Fruit fly (Drosophila melanogaster) whole organism, prepupa: Measurements from ENCODE around the gene Asciz.

Source experiments
- Blimp-1 ChIP-seq: fragments of 200-800 bp; sonication (Bioruptor generic); optimal IDR thresholded peaks from 3 replicates; lab custom pipeline; 2017; ENCODE audit warnings: missing biosample characterization, missing genetic modification characterization, mild to moderate bottlenecking, moderate library complexity, missing genetic modification reagents
- CG10631 ChIP-seq: fragments of 200-800 bp; sonication (Bioruptor generic); optimal IDR thresholded peaks from 2 replicates; lab custom pipeline; 2016; ENCODE audit warnings: missing biosample characterization, missing genetic modification characterization
- CG11762 ChIP-seq: fragments of 200-800 bp; sonication (Bioruptor generic); optimal IDR thresholded peaks from 3 replicates; lab custom pipeline; 2016; ENCODE audit warnings: missing biosample characterization, missing genetic modification characterization; ENCODE audit not compliant: insufficient read depth
- CG11902 ChIP-seq: fragments of 200-800 bp; sonication (Bioruptor generic); optimal IDR thresholded peaks from 3 replicates; lab custom pipeline; 2016; ENCODE audit warnings: missing biosample characterization, missing genetic modification characterization
- CG15336 ChIP-seq: fragments of 200-800 bp; sonication (Bioruptor generic); IDR thresholded peaks from 2 replicates; pipeline ENCODE4 v1.3.6; 2022; ENCODE audit warnings: missing biosample characterization, missing genetic modification characterization
- CG1621 ChIP-seq: fragments of 200-800 bp; sonication (Bioruptor generic); optimal IDR thresholded peaks from 3 replicates; lab custom pipeline; 2018; ENCODE audit warnings: missing biosample characterization, mild to moderate bottlenecking, missing genetic modification characterization
- CG16779 ChIP-seq: fragments of 200-800 bp; sonication (Bioruptor generic); optimal IDR thresholded peaks from 3 replicates; lab custom pipeline; 2017; ENCODE audit warnings: missing biosample characterization, mild to moderate bottlenecking, missing genetic modification characterization
- CG31627 ChIP-seq: fragments of 200-800 bp; sonication (Bioruptor generic); optimal IDR thresholded peaks from 3 replicates; lab custom pipeline; 2016; ENCODE audit warnings: missing biosample characterization, missing genetic modification characterization
- CG32006 ChIP-seq: fragments of 200-800 bp; sonication (Bioruptor generic); optimal IDR thresholded peaks from 3 replicates; lab custom pipeline; 2017; ENCODE audit warnings: missing biosample characterization, mild to moderate bottlenecking, missing genetic modification characterization
- CG34406 ChIP-seq: fragments of 200-800 bp; sonication (Bioruptor generic); optimal IDR thresholded peaks from 3 replicates; lab custom pipeline; 2016; ENCODE audit warnings: missing biosample characterization, missing genetic modification characterization
- CG3919 ChIP-seq: fragments of 200-800 bp; sonication (Bioruptor generic); optimal IDR thresholded peaks from 3 replicates; lab custom pipeline; 2016; ENCODE audit warnings: missing biosample characterization, missing genetic modification characterization
- CG4318 ChIP-seq: fragments of 200-800 bp; sonication (Bioruptor generic); optimal IDR thresholded peaks from 3 replicates; lab custom pipeline; 2017; ENCODE audit warnings: missing biosample characterization, mild to moderate bottlenecking, missing genetic modification characterization
- CG6276 ChIP-seq: fragments of 200-800 bp; sonication (Bioruptor generic); optimal IDR thresholded peaks from 2 replicates; lab custom pipeline; 2017; ENCODE audit warnings: missing biosample characterization, mild to moderate bottlenecking, missing genetic modification characterization
- CG6792 ChIP-seq: fragments of 200-800 bp; sonication (Bioruptor generic); optimal IDR thresholded peaks from 3 replicates; lab custom pipeline; 2016; ENCODE audit warnings: missing biosample characterization, missing genetic modification characterization
- CG6808 ChIP-seq: fragments of 200-800 bp; sonication (Bioruptor generic); optimal IDR thresholded peaks from 3 replicates; lab custom pipeline; 2017; ENCODE audit warnings: missing biosample characterization, missing genetic modification characterization, mild to moderate bottlenecking, moderate library complexity, missing genetic modification reagents
- CG6854 ChIP-seq: fragments of 200-800 bp; sonication (Bioruptor generic); optimal IDR thresholded peaks from 2 replicates; lab custom pipeline; 2017; ENCODE audit warnings: missing biosample characterization, mild to moderate bottlenecking, missing genetic modification characterization
- CG7368 ChIP-seq: fragments of 200-800 bp; sonication (Bioruptor generic); optimal IDR thresholded peaks from 3 replicates; lab custom pipeline; 2016; ENCODE audit warnings: missing biosample characterization, missing genetic modification characterization
- CG8119 ChIP-seq: fragments of 200-800 bp; sonication (Bioruptor generic); IDR thresholded peaks from 3 replicates; pipeline ENCODE4 v1.3.6; 2022; ENCODE audit warnings: missing biosample characterization, missing genetic modification characterization
- CG8319 ChIP-seq: fragments of 200-800 bp; sonication (Bioruptor generic); optimal IDR thresholded peaks from 3 replicates; lab custom pipeline; 2016; ENCODE audit warnings: missing biosample characterization, missing genetic modification characterization
- CG8632 ChIP-seq: fragments of 200-800 bp; sonication (Bioruptor generic); optimal IDR thresholded peaks from 3 replicates; lab custom pipeline; 2016; ENCODE audit warnings: missing biosample characterization, missing genetic modification characterization
- CG9139 ChIP-seq: fragments of 200-800 bp; sonication (Bioruptor generic); optimal IDR thresholded peaks from 3 replicates; lab custom pipeline; 2017; ENCODE audit warnings: missing biosample characterization, mild to moderate bottlenecking, missing genetic modification characterization
- Eip75B ChIP-seq: fragments of 200-800 bp; sonication (Bioruptor generic); optimal IDR thresholded peaks from 3 replicates; lab custom pipeline; 2016; ENCODE audit warnings: missing biosample characterization, missing genetic modification characterization
- Eip78C ChIP-seq: fragments of 200-800 bp; sonication (Bioruptor generic); peaks from one replicate; lab custom pipeline; 2016; ENCODE audit warnings: missing biosample characterization, missing genetic modification characterization
- Eip93F ChIP-seq: fragments of 200-800 bp; sonication (Bioruptor generic); optimal IDR thresholded peaks from 2 replicates; lab custom pipeline; 2016; ENCODE audit warnings: missing biosample characterization, mild to moderate bottlenecking, missing genetic modification characterization
- Ets21C ChIP-seq: fragments of 200-800 bp; sonication (Bioruptor generic); optimal IDR thresholded peaks from 3 replicates; lab custom pipeline; 2016; ENCODE audit warnings: missing biosample characterization, missing genetic modification characterization
- Ets96B ChIP-seq: fragments of 200-800 bp; optimal IDR thresholded peaks from 2 replicates; lab custom pipeline; 2019; ENCODE audit warnings: missing biosample characterization, mild to moderate bottlenecking, missing genetic modification characterization, moderate library complexity
- Gug ChIP-seq: fragments of 200-800 bp; sonication (Bioruptor generic); IDR thresholded peaks from 2 replicates; pipeline ENCODE4 v1.3.6; 2022; ENCODE audit warnings: missing biosample characterization, missing genetic modification characterization
- Hr39 ChIP-seq: fragments of 200-800 bp; sonication (Bioruptor generic); optimal IDR thresholded peaks from 2 replicates; lab custom pipeline; 2016; ENCODE audit warnings: missing biosample characterization, missing genetic modification characterization
- Hr4 ChIP-seq: fragments of 200-800 bp; sonication (Bioruptor generic); optimal IDR thresholded peaks from 3 replicates; lab custom pipeline; 2016; ENCODE audit warnings: missing biosample characterization, missing genetic modification characterization
- Lpt ChIP-seq: fragments of 200-800 bp; sonication (Bioruptor generic); optimal IDR thresholded peaks from 3 replicates; lab custom pipeline; 2016; ENCODE audit warnings: missing biosample characterization, missing genetic modification characterization
- OdsH ChIP-seq: fragments of 200-800 bp; sonication (Bioruptor generic); optimal IDR thresholded peaks from 3 replicates; lab custom pipeline; 2016; ENCODE audit warnings: missing biosample characterization, missing genetic modification characterization
- Smox ChIP-seq: fragments of 200-800 bp; sonication (Bioruptor generic); optimal IDR thresholded peaks from 3 replicates; lab custom pipeline; 2016; ENCODE audit warnings: missing biosample characterization, missing genetic modification characterization
- Sox102F ChIP-seq: fragments of 200-800 bp; sonication (Bioruptor generic); optimal IDR thresholded peaks from 2 replicates; lab custom pipeline; 2016; ENCODE audit warnings: missing biosample characterization, mild to moderate bottlenecking, missing genetic modification characterization
- Sox14 ChIP-seq: fragments of 200-800 bp; sonication (Bioruptor generic); optimal IDR thresholded peaks from 3 replicates; lab custom pipeline; 2016; ENCODE audit warnings: missing biosample characterization, missing genetic modification characterization
- achi ChIP-seq: fragments of 200-800 bp; sonication (Bioruptor generic); optimal IDR thresholded peaks from 3 replicates; lab custom pipeline; 2016; ENCODE audit warnings: missing biosample characterization, missing genetic modification characterization
- acj6 ChIP-seq: fragments of 200-800 bp; sonication (Bioruptor generic); optimal IDR thresholded peaks from 3 replicates; lab custom pipeline; 2016; ENCODE audit warnings: missing biosample characterization, missing genetic modification characterization
- cyc ChIP-seq: fragments of 200-800 bp; sonication (Bioruptor generic); optimal IDR thresholded peaks from 3 replicates; lab custom pipeline; 2016; ENCODE audit warnings: missing biosample characterization, missing genetic modification characterization
- dac ChIP-seq: fragments of 200-800 bp; sonication (Bioruptor generic); optimal IDR thresholded peaks from 2 replicates; lab custom pipeline; 2017; ENCODE audit warnings: missing biosample characterization, mild to moderate bottlenecking, missing genetic modification characterization
- dsx ChIP-seq: fragments of 200-800 bp; optimal IDR thresholded peaks from 3 replicates; lab custom pipeline; 2019; ENCODE audit warnings: missing biosample characterization, mild to moderate bottlenecking, missing genetic modification characterization, moderate library complexity; ENCODE audit not compliant: poor library complexity, severe bottlenecking
- eg ChIP-seq: fragments of 200-800 bp; sonication (Bioruptor generic); IDR thresholded peaks from 3 replicates; pipeline ENCODE4 v1.3.6; 2022; ENCODE audit warnings: missing biosample characterization, missing genetic modification characterization
- esn ChIP-seq: fragments of 200-800 bp; sonication (Bioruptor generic); optimal IDR thresholded peaks from 2 replicates; lab custom pipeline; 2016; ENCODE audit warnings: missing biosample characterization, mild to moderate bottlenecking, missing genetic modification characterization, moderate library complexity
- fd85E ChIP-seq: fragments of 200-800 bp; sonication (Bioruptor generic); optimal IDR thresholded peaks from 3 replicates; lab custom pipeline; 2016; ENCODE audit warnings: missing biosample characterization, missing genetic modification characterization
- lz ChIP-seq: fragments of 200-800 bp; sonication (Bioruptor generic); optimal IDR thresholded peaks from 3 replicates; lab custom pipeline; 2016; ENCODE audit warnings: missing biosample characterization, missing genetic modification characterization
- salr ChIP-seq, 2 experiments: fragments of 200-800 bp; sonication (Bioruptor generic); optimal IDR thresholded peaks; 3 replicates each; lab custom pipeline; 2016 to 2018; ENCODE audit warnings: missing biosample characterization in 2 of 2, missing genetic modification characterization in 2 of 2, mild to moderate bottlenecking in 1 of 2
- spab ChIP-seq: fragments of 200-800 bp; sonication (Bioruptor generic); optimal IDR thresholded peaks from 2 replicates; lab custom pipeline; 2017; ENCODE audit warnings: missing biosample characterization, mild to moderate bottlenecking, missing genetic modification characterization, missing genetic modification reagents
- ss ChIP-seq, 2 experiments: fragments of 200-800 bp; sonication (Bioruptor generic); optimal IDR thresholded peaks; 2 replicates in 1 of 2; 3 replicates in 1 of 2; lab custom pipeline; 2017 to 2018; ENCODE audit warnings: mild to moderate bottlenecking in 2 of 2, missing biosample characterization in 2 of 2, missing genetic modification characterization in 2 of 2, moderate library complexity in 1 of 2
- svp ChIP-seq: fragments of 200-800 bp; sonication (Bioruptor generic); peaks from one replicate; lab custom pipeline; 2016; ENCODE audit warnings: missing biosample characterization, missing genetic modification characterization
- topi ChIP-seq: fragments of 200-800 bp; sonication (Bioruptor generic); optimal IDR thresholded peaks from 3 replicates; lab custom pipeline; 2016; ENCODE audit warnings: missing biosample characterization, missing genetic modification characterization
- vri ChIP-seq: fragments of 200-800 bp; sonication (Bioruptor generic); optimal IDR thresholded peaks from 3 replicates; lab custom pipeline; 2016; ENCODE audit warnings: missing biosample characterization, mild to moderate bottlenecking, missing genetic modification characterization

Gene Asciz

DNA sequence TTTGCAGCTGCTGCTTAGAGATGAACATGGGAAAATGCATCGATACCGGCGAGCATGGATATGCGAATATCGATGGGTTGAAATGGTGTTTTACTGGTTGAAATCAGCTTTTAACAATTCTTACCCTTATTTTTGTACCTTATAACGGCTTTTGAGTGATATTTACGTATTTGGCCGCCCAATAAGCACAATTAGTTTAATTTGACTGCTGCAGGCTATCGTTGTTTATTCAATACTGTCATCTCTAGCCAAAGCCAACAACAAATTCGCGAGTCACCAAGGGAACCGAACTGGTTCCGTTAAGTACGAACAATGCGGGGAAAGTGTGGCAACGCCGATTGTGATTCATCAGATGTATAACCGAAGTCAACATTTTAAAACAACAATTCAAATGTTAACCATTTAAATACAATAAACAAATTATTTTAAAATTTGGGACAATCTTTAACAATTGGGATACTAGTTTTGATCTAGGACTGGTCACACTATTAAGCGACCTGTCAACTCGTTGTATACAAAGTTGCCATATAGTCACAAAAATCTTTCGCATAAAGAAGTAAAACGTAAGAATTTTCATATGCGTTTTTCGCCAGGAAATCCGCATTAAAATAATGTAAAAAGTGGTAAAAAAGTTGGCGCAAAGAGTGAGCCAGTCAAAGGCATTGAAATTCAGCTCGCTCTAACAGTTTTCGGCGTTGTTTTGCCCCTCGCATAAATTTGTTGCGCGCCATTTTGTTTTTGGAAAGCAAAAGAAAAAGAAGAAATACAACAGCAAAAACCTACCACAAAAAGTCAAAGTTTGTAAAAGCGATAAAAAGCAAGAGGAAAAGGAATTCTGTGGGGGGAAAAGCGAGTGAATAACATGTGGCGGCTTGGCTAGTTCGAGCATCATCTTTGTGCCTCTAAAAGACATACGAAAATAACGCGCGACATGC lies 17.7 kb downstream of the Asciz start, which contains the start of the genes Usp5 and BtbVII:
Gene Usp5, minus strand, starts transcription at position 234 of the 935 bp plus-strand sequence.
Gene BtbVII, plus strand, starts transcription at position 522 of the 935 bp plus-strand sequence.
- no peak for TF ChIP-seq CG4318 (GFP tag; lab: Kevin White, UChicago)
- no peak for TF ChIP-seq CG7368 (GFP tag; lab: Kevin White, UChicago)
- no peak for TF ChIP-seq Sox102F (GFP tag; lab: Kevin White, UChicago)
- peak in 1 of 2 experiments; percentile 66 for TF ChIP-seq ss (GFP tag; optimal IDR thresholded peaks at IDR 0.05; lab: Kevin White, UChicago)
- no peak for TF ChIP-seq CG6276
- peak; percentile 72 for TF ChIP-seq esn (GFP tag; lab: Kevin White, UChicago)
- TF ChIP-seq fd85E (GFP tag; lab: Kevin White, UChicago): no peak
- peak; percentile 52 for TF ChIP-seq achi (GFP tag; lab: Kevin White, UChicago)
- TF ChIP-seq Eip93F (GFP tag; lab: Kevin White, UChicago): no peak
- TF ChIP-seq Gug (GFP tag; lab: Robert Waterston, UW): peak; percentile 53
- peak; percentile 55 for TF ChIP-seq CG34406 (GFP tag; lab: Kevin White, UChicago)
- TF ChIP-seq CG15336 (GFP tag; lab: Robert Waterston, UW): 0 out of 2 replicates have a peak, but pooled peaks have one; percentile 14
- no peak for TF ChIP-seq Hr4 (GFP tag; lab: Kevin White, UChicago)
- peak; percentile 60 for TF ChIP-seq Sox14
- TF ChIP-seq CG8319: no peak
- TF ChIP-seq CG6854 (GFP tag; lab: Kevin White, UChicago): no peak
- peak; percentile 49 for TF ChIP-seq topi (GFP tag; lab: Kevin White, UChicago)
- TF ChIP-seq CG6808: peak; percentile 55
- peak; percentile 91 for TF ChIP-seq Eip78C (GFP tag; lab: Kevin White, UChicago)
- TF ChIP-seq CG11762 (GFP tag; lab: Kevin White, UChicago): no peak
- TF ChIP-seq salr (GFP tag; optimal IDR thresholded peaks at IDR 0.05; lab: Kevin White, UChicago): peak in 1 of 2 experiments; percentile 12
- 0 out of 3 replicates have a peak, but pooled peaks have one; percentile 10 for TF ChIP-seq eg (GFP tag; lab: Robert Waterston, UW)
- peak; percentile 48 for TF ChIP-seq CG6792 (GFP tag; lab: Kevin White, UChicago)
- peak; percentile 62 for TF ChIP-seq Eip75B (GFP tag; lab: Kevin White, UChicago)
- peak; percentile 36; the same call in 1 of the 3 replicates for TF ChIP-seq CG8119 (GFP tag; lab: Robert Waterston, UW)
- TF ChIP-seq CG8632 (GFP tag; lab: Kevin White, UChicago): no peak
- peak; percentile 18 for TF ChIP-seq CG1621
- TF ChIP-seq lz (GFP tag; lab: Kevin White, UChicago): peak; percentile 79
- peak; percentile 31 for TF ChIP-seq cyc (GFP tag; lab: Kevin White, UChicago)
- peak; percentile 6 for TF ChIP-seq spab (GFP tag; lab: Kevin White, UChicago)
- peak; percentile 17 for TF ChIP-seq CG16779 (tag; lab: Kevin White, UChicago)
- TF ChIP-seq Ets96B (tag; lab: Kevin White, UChicago): peak; percentile 31
- no peak for TF ChIP-seq Lpt (GFP tag; lab: Kevin White, UChicago)
- TF ChIP-seq Hr39 (GFP tag; lab: Kevin White, UChicago): no peak
- peak; percentile 17 for TF ChIP-seq dsx (GFP tag; lab: Kevin White, UChicago)
- TF ChIP-seq CG31627 (GFP tag; lab: Kevin White, UChicago): peak; percentile 72
- TF ChIP-seq OdsH: no peak
- peak; percentile 70 for TF ChIP-seq acj6 (GFP tag; lab: Kevin White, UChicago)
- peak; percentile 60 for TF ChIP-seq Ets21C
- no peak for TF ChIP-seq Blimp-1 (GFP tag; lab: Kevin White, UChicago)
- TF ChIP-seq CG11902 (GFP tag; lab: Kevin White, UChicago): no peak
- peak; percentile 81 for TF ChIP-seq svp
- peak; percentile 29 for TF ChIP-seq CG32006 (GFP tag; lab: Kevin White, UChicago)
- peak; percentile 19 for TF ChIP-seq vri (GFP tag; lab: Kevin White, UChicago)
- peak; percentile 43 for TF ChIP-seq CG3919 (GFP tag; lab: Kevin White, UChicago)
- TF ChIP-seq dac (GFP tag; lab: Kevin White, UChicago): no peak
- TF ChIP-seq Smox (GFP tag; lab: Kevin White, UChicago): no peak
- TF ChIP-seq CG9139 (GFP tag; lab: Kevin White, UChicago): no peak
- no peak for TF ChIP-seq CG10631
